Fruit fly (Drosophila melanogaster) whole organism, prepupa: Measurements from ENCODE around the gene CG13059.

Experiments used
- CG6276 ChIP-seq: fragments of 200-800 bp; sonication (Bioruptor generic); optimal IDR thresholded peaks from 2 replicates; lab custom pipeline; 2017; ENCODE audit warnings: missing biosample characterization, mild to moderate bottlenecking, missing genetic modification characterization
- CG6808 ChIP-seq: fragments of 200-800 bp; sonication (Bioruptor generic); optimal IDR thresholded peaks from 3 replicates; lab custom pipeline; 2017; ENCODE audit warnings: missing biosample characterization, missing genetic modification characterization, mild to moderate bottlenecking, moderate library complexity, missing genetic modification reagents
- CG7368 ChIP-seq: fragments of 200-800 bp; sonication (Bioruptor generic); optimal IDR thresholded peaks from 3 replicates; lab custom pipeline; 2016; ENCODE audit warnings: missing biosample characterization, missing genetic modification characterization
- vri ChIP-seq: fragments of 200-800 bp; sonication (Bioruptor generic); optimal IDR thresholded peaks from 3 replicates; lab custom pipeline; 2016; ENCODE audit warnings: missing biosample characterization, mild to moderate bottlenecking, missing genetic modification characterization

dm6 chr3L:16303982-16304381 lies 19.5 kb upstream of the CG13059 start, which contains the start of gene CG43249:
- no peak for TF ChIP-seq CG6276 (GFP tag; lab: Kevin White, UChicago)
- TF ChIP-seq CG6808 (GFP tag; lab: Kevin White, UChicago): no peak
- no peak for TF ChIP-seq vri (GFP tag; lab: Kevin White, UChicago)
- no peak for TF ChIP-seq CG7368 (GFP tag; lab: Kevin White, UChicago)
